Worm (Caenorhabditis elegans): ENCODE measurements around the gene gars-1.

Gene gars-1

ce11 chrIII:5201267-5201666, 37.8 kb upstream of the gars-1 start (continued):
- no peak for TF ChIP-seq jun-1 (tag; optimal IDR thresholded peaks at IDR 0.05)
- no peak for TF ChIP-seq sdz-12 (GFP tag; optimal IDR thresholded peaks at IDR 0.05)
- peak; percentile 59; the same call in 1 of the 2 replicates for TF ChIP-seq php-3 (GFP tag; IDR thresholded peaks at IDR 0.05)
- TF ChIP-seq ceh-28 (tag; optimal IDR thresholded peaks at IDR 0.05): no peak

DNA sequence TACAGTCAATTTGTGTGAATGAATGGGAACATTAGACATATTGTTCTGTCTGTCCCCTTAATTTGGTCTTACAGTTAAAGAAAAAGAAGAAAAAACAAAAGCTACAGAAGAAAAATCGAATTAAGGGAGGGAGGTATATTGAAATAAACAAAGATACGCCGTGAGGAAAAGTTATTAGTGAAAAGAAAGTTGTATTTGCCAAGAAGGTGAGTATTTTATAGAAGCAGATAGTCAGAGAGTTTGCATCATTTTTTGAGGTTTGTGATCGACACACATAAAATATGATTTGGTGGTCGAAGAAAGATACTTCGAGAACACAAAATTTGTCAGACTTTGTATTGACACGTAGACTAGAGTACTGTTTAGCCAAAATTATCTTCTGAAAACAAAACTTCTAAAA, 36.9 kb upstream of the gars-1 start:
- TF ChIP-seq arid-1 (GFP tag; conservative IDR thresholded peaks at IDR 0.05) (no peak), lin-29 (GFP tag; IDR thresholded peaks at IDR 0.05) (no peak), cey-2 (tag; optimal IDR thresholded peaks at IDR 0.05; ENCODE audit: borderline replicate concordance, insufficient read depth) (no peak), sdz-12 (GFP tag; optimal IDR thresholded peaks at IDR 0.05) (no peak), zip-11 (GFP tag; IDR thresholded peaks at IDR 0.05) (no peak), pqm-1 (tag; optimal IDR thresholded peaks at IDR 0.05) (peak; percentile 75), saeg-2 (GFP tag; IDR thresholded peaks at IDR 0.05) (no peak), lin-38 (GFP tag; IDR thresholded peaks at IDR 0.05) (no peak), nhr-77 (tag; optimal IDR thresholded peaks at IDR 0.05) (peak; percentile 71), pha-4 (GFP tag; IDR thresholded peaks at IDR 0.05) (no peak), pha-4 (tag; optimal IDR thresholded peaks at IDR 0.05) (no peak), mep-1 (tag; optimal IDR thresholded peaks at IDR 0.05) (peak; percentile 8), T26A8.4 (GFP tag; IDR thresholded peaks at IDR 0.05) (no peak), Y48G9A.11 (GFP tag; IDR thresholded peaks at IDR 0.05) (no peak), fkh-10 (GFP tag; optimal IDR thresholded peaks at IDR 0.05) (no peak), unc-62 (GFP tag; optimal IDR thresholded peaks at IDR 0.05 in 1 of 2) (peak in 1 of 2 experiments; percentile 38), unc-62 (tag; optimal IDR thresholded peaks at IDR 0.05) (no peak), lin-15B (tag; optimal IDR thresholded peaks at IDR 0.05) (no peak), ZK546.5 (tag; optimal IDR thresholded peaks at IDR 0.05) (no peak), dve-1 (tag; optimal IDR thresholded peaks at IDR 0.05; ENCODE audit: insufficient read depth) (peak; percentile 60), daf-8 (GFP tag; IDR thresholded peaks at IDR 0.05) (no peak), daf-19 (GFP tag; conservative IDR thresholded peaks at IDR 0.05) (no peak), dmd-6 (GFP tag; IDR thresholded peaks at IDR 0.05) (peak; percentile 34; the same call in 1 of the 2 replicates), lim-7 (GFP tag; IDR thresholded peaks at IDR 0.05) (0 out of 2 replicates have a peak, but pooled peaks have one; percentile 34), ztf-7 (tag; optimal IDR thresholded peaks at IDR 0.05) (peak; percentile 4), nhr-28 (tag; optimal IDR thresholded peaks at IDR 0.05) (peak; percentile 96), lsy-2 (tag; optimal IDR thresholded peaks at IDR 0.05) (peak in 1 of 2 experiments; percentile 28), D1046.2 (GFP tag; IDR thresholded peaks at IDR 0.05) (no peak), daf-16 (GFP tag; optimal IDR thresholded peaks at IDR 0.05) (no peak), daf-16 (tag; optimal IDR thresholded peaks at IDR 0.05) (peak; percentile 13), jun-1 (tag; optimal IDR thresholded peaks at IDR 0.05) (no peak), hif-1 (tag; optimal IDR thresholded peaks at IDR 0.05) (peak in 1 of 2 experiments; percentile 44), T20F7.1 (GFP tag; optimal IDR thresholded peaks at IDR 0.05) (peak; percentile 19), Y5F2A.4 (GFP tag; optimal IDR thresholded peaks at IDR 0.05) (no peak), nhr-11 (tag; optimal IDR thresholded peaks at IDR 0.05) (no peak)

ce11 chrIII:5199577-5199976, 36.1 kb upstream of the gars-1 start, which contains the start of gene emb-8:
Gene emb-8, minus strand, starts transcription at chrIII:5199677.
- no peak for TF ChIP-seq madf-5 (GFP tag; IDR thresholded peaks at IDR 0.05)
- no peak for TF ChIP-seq nhr-6 (tag; optimal IDR thresholded peaks at IDR 0.05)
- TF ChIP-seq pha-4 (GFP tag; IDR thresholded peaks at IDR 0.05): 0 out of 2 replicates have a peak, but pooled peaks have one; percentile 31
- no peak for TF ChIP-seq pha-4 (tag; optimal IDR thresholded peaks at IDR 0.05)
- no peak for TF ChIP-seq pqm-1 (tag; optimal IDR thresholded peaks at IDR 0.05)
- TF ChIP-seq rbr-2 (tag; optimal IDR thresholded peaks at IDR 0.05): no peak
- no peak for TF ChIP-seq skn-1 (tag; optimal IDR thresholded peaks at IDR 0.05)
- TF ChIP-seq vab-7 (GFP tag; IDR thresholded peaks at IDR 0.05): no peak
- no peak for TF ChIP-seq dmd-8 (GFP tag; IDR thresholded peaks at IDR 0.05)

Measured in whole organism, L4 larva.